Worm (Caenorhabditis elegans): ENCODE results near the gene aman-2.

DNA sequence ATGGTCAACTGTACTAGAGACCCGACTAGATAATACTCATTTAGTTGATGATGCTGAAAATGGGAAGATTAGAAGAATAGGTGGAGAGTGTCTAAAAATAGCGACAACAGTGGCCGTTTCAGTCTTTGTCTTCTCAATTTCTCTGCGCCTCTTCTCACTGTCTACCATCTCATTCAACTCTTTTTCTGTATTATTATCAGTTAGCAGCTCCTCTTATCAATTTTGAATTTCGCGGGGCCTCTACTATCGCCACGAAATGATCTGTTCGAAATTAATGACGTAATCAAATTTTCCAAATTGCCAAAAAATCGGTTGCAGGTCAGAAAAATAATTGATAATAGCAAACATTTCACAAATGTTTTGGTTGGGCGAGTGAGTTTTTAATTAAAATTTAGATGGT, 8.6 kb upstream of the aman-2 start:
- TF ChIP-seq dao-5 (tag; optimal IDR thresholded peaks at IDR 0.05) (no peak), W03F9.2 (tag; optimal IDR thresholded peaks at IDR 0.05) (no peak)
